Fruit fly (Drosophila melanogaster): ENCODE measurements around the gene Elp1.
A peak's percentile ranks its signal among the peaks of the same experiment; 100 is the strongest.

DNA sequence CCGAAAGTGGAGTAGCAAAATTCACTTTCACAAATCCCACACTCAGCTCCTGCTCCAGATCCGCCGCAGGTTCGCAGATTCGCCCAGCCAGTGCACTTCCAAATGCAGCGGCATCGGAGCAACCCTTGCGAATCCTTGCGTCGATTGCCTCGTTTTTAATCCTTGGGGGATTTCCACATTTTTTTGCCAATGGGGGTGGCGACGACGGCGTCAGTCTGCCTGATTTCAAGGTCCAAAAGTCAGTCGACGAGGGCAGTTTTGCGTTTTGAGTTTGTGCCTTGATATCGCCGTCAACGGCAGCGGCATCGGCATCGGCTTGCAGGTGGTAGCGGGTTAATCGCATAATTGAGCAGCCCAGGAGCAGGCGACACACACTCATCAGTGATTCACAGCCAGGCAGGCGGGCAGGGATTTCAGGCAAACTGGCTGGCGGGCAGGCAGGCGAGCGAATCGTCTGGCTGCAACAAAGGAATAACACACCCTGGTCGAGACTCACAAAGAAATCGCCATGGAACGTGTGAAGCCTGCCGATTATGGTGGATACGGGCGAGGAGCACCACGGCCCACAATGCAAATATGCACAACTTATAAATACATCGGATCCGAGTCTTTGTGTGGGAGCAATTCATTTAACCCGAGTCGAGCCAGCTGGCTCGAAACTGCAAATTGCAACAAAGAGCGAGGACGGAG, 35.2 kb upstream of the Elp1 start:
- TF ChIP-seq CG32121 (GFP tag; IDR thresholded peaks at IDR 0.05) (no peak), fd96Ca (GFP tag; IDR thresholded peaks at IDR 0.05) (no peak), CG4496 (GFP tag; IDR thresholded peaks at IDR 0.05) (no peak), Pif1A (GFP tag; optimal IDR thresholded peaks at IDR 0.05) (no peak), CG17806 (tag; optimal IDR thresholded peaks at IDR 0.05) (no peak), EcR (GFP tag; optimal IDR thresholded peaks at IDR 0.05) (peak; percentile 71), CG13204 (GFP tag; optimal IDR thresholded peaks at IDR 0.05) (peak; percentile 6), CG12605 (GFP tag; IDR thresholded peaks at IDR 0.05) (no peak), CG34367 (tag; optimal IDR thresholded peaks at IDR 0.05) (no peak), rn (GFP tag; IDR thresholded peaks at IDR 0.05) (no peak)

Data from whole organism, pupa.